Fruit fly (Drosophila melanogaster): ENCODE measurements around the gene CG32262.

Gene CG32262

DNA sequence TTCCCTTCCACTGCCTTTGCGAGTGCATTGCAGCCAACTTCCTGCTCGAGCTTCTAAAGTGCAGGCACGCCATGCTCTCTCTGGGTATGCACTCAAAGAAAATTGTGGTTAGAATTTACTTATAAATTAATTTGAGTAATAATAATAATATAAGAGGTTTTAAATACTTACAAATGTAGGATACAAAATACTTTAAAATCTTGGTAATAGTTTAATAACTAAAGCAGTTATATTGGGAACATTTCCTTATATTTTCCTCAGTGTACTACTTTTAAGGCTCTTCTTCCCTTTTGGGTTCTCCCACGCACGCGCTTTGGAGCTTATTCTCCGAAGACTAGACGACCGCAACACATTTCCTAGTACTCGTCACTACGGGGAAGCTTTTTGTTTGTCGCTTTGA, 16.5 kb upstream of the CG32262 start (continued):
- TF ChIP-seq CG7963 (GFP tag; IDR thresholded peaks at IDR 0.05; ENCODE audit: partially characterized antibody) = no peak
- peak; percentile 29 for TF ChIP-seq Chrac-16 (GFP tag; optimal IDR thresholded peaks at IDR 0.05)
- no peak for TF ChIP-seq aop (GFP tag; IDR thresholded peaks at IDR 0.05)
- peak; percentile 75 for TF ChIP-seq org-1 (GFP tag; optimal IDR thresholded peaks at IDR 0.05)
- no peak for TF ChIP-seq CG15073 (GFP tag; optimal IDR thresholded peaks at IDR 0.05)
- TF ChIP-seq chm (GFP tag; IDR thresholded peaks at IDR 0.05) = 0 out of 2 replicates have a peak, but pooled peaks have one; percentile 26
- peak; percentile 50; the same call in 1 of the 3 replicates for TF ChIP-seq ken (GFP tag; IDR thresholded peaks at IDR 0.05)
- no peak for TF ChIP-seq Deaf1 (tag; optimal IDR thresholded peaks at IDR 0.05)
- no peak for TF ChIP-seq dm (GFP tag; optimal IDR thresholded peaks at IDR 0.05)
- no peak for TF ChIP-seq NK7.1 (GFP tag; optimal IDR thresholded peaks at IDR 0.05)
- TF ChIP-seq Sry-β (GFP tag; optimal IDR thresholded peaks at IDR 0.05) = no peak
- peak; percentile 92 for TF ChIP-seq gem (tag; optimal IDR thresholded peaks at IDR 0.05)
- TF ChIP-seq MTF-1 (GFP tag; optimal IDR thresholded peaks at IDR 0.05; ENCODE audit: borderline replicate concordance) = peak; percentile 29
- TF ChIP-seq CHES-1-like (GFP tag; optimal IDR thresholded peaks at IDR 0.05) = no peak
- TF ChIP-seq Bgb (GFP tag; IDR thresholded peaks at IDR 0.05; ENCODE audit: partially characterized antibody) = no peak
- peak; percentile 24 for TF ChIP-seq mam (GFP tag; optimal IDR thresholded peaks at IDR 0.05)
- TF ChIP-seq CG2678 (tag; optimal IDR thresholded peaks at IDR 0.05) = peak; percentile 95
- TF ChIP-seq lilli (GFP tag; optimal IDR thresholded peaks at IDR 0.05) = peak; percentile 63
- peak; percentile 73 for TF ChIP-seq CG3847 (GFP tag; IDR thresholded peaks at IDR 0.05)
- peak; percentile 76 for TF ChIP-seq B-H2 (GFP tag; optimal IDR thresholded peaks at IDR 0.05)
- TF ChIP-seq fd3F (GFP tag; optimal IDR thresholded peaks at IDR 0.05) = peak; percentile 79
- TF ChIP-seq nmo (GFP tag; optimal IDR thresholded peaks at IDR 0.05) = peak; percentile 87
- peak; percentile 60; the same call in 2 of the 3 replicates for TF ChIP-seq B-H1 (GFP tag; IDR thresholded peaks at IDR 0.05)
- TF ChIP-seq pzg (GFP tag; optimal IDR thresholded peaks at IDR 0.05) = no peak
- TF ChIP-seq trem (tag; optimal IDR thresholded peaks at IDR 0.05) = peak; percentile 58
- 0 out of 3 replicates have a peak, but pooled peaks have one; percentile 32 for TF ChIP-seq CG2199 (GFP tag; IDR thresholded peaks at IDR 0.05)
- TF ChIP-seq CG9609 (GFP tag; optimal IDR thresholded peaks at IDR 0.05) = no peak
- TF ChIP-seq CG32532 (GFP tag; IDR thresholded peaks at IDR 0.05) = peak; percentile 90
- peak; percentile 76 for TF ChIP-seq BtbVII (GFP tag; optimal IDR thresholded peaks at IDR 0.05)
- no peak for TF ChIP-seq CG1792 (GFP tag; optimal IDR thresholded peaks at IDR 0.05)
- peak; percentile 59; the same call in 1 of the 2 replicates for TF ChIP-seq danr (GFP tag; IDR thresholded peaks at IDR 0.05)
- no peak for TF ChIP-seq zfh2 (GFP tag; optimal IDR thresholded peaks at IDR 0.05)
- TF ChIP-seq tup (GFP tag; optimal IDR thresholded peaks at IDR 0.05) = peak; percentile 50
- TF ChIP-seq corto (GFP tag; optimal IDR thresholded peaks at IDR 0.05) = no peak
- TF ChIP-seq PHDP (tag; optimal IDR thresholded peaks at IDR 0.05) = peak; percentile 90
- peak; percentile 53 for TF ChIP-seq Six4 (GFP tag; optimal IDR thresholded peaks at IDR 0.05)
- peak; percentile 80 for TF ChIP-seq stc (GFP tag; IDR thresholded peaks at IDR 0.05)
- peak; percentile 70 for TF ChIP-seq ttk (GFP tag; IDR thresholded peaks at IDR 0.05)
- no peak for TF ChIP-seq Dll (GFP tag; IDR thresholded peaks at IDR 0.05; ENCODE audit: partially characterized antibody)
- no peak for TF ChIP-seq tna (GFP tag; IDR thresholded peaks at IDR 0.05; ENCODE audit: partially characterized antibody)
- TF ChIP-seq cad (GFP tag; optimal IDR thresholded peaks at IDR 0.05) = no peak
- 0 out of 4 replicates have a peak, but pooled peaks have one; percentile 34 for TF ChIP-seq chinmo (GFP tag; IDR thresholded peaks at IDR 0.05; ENCODE audit: partially characterized antibody)
- peak; percentile 43 for TF ChIP-seq Jarid2 (GFP tag; optimal IDR thresholded peaks at IDR 0.05)
- peak; percentile 55 for TF ChIP-seq kah (GFP tag; optimal IDR thresholded peaks at IDR 0.05)
- TF ChIP-seq CG16863 (GFP tag; optimal IDR thresholded peaks at IDR 0.05) = no peak
- no peak for TF ChIP-seq bbx (GFP tag; IDR thresholded peaks at IDR 0.05; ENCODE audit: partially characterized antibody)
- TF ChIP-seq CG1832 (GFP tag; optimal IDR thresholded peaks at IDR 0.05) = no peak
- peak; percentile 78 for TF ChIP-seq Xbp1 (GFP tag; optimal IDR thresholded peaks at IDR 0.05)
- peak; percentile 74 for TF ChIP-seq CG14710 (tag; optimal IDR thresholded peaks at IDR 0.05)
- TF ChIP-seq CG33557 (GFP tag; optimal IDR thresholded peaks at IDR 0.05) = no peak
